Worm (Caenorhabditis elegans) whole organism, young adult: ENCODE measurements around the gene far-5.

ENCODE experiments used
- B0019.2 ChIP-seq: fragments of 200-800 bp; sonication (Bioruptor generic); conservative IDR thresholded peaks from 2 replicates; pipeline ENCODE4 v1.3.6; 2022; ENCODE audit warnings: missing genetic modification reagents, missing genetic modification characterization, missing compliant biosample characterization
- B0261.1 ChIP-seq: sonication (generic microtip); optimal IDR thresholded peaks from 2 replicates; lab custom pipeline; 2016; ENCODE audit warnings: mild to moderate bottlenecking, missing genetic modification characterization, moderate library complexity, missing compliant biosample characterization
- F22D6.2 ChIP-seq: sonication (generic microtip); optimal IDR thresholded peaks from 2 replicates; lab custom pipeline; 2016; ENCODE audit warnings: mild to moderate bottlenecking, missing genetic modification characterization, missing compliant biosample characterization
- F33H1.4 ChIP-seq: fragments of 200-800 bp; sonication (Bioruptor generic); IDR thresholded peaks from 2 replicates; pipeline ENCODE4 v1.3.6; 2022; ENCODE audit warnings: missing genetic modification reagents, missing genetic modification characterization, missing compliant biosample characterization
- F57A8.1 ChIP-seq: fragments of 200-800 bp; sonication (Bioruptor generic); optimal IDR thresholded peaks from 2 replicates; lab custom pipeline; 2018; ENCODE audit warnings: mild to moderate bottlenecking, missing genetic modification characterization, moderate library complexity, missing compliant biosample characterization
- F57C9.4 ChIP-seq: sonication (generic microtip); optimal IDR thresholded peaks from 2 replicates; lab custom pipeline; 2017; ENCODE audit warnings: mild to moderate bottlenecking, missing genetic modification characterization, missing compliant biosample characterization
- T26A5.8 ChIP-seq: sonication (generic microtip); optimal IDR thresholded peaks from 2 replicates; lab custom pipeline; 2016; ENCODE audit warnings: missing genetic modification characterization, missing compliant biosample characterization
- Y56A3A.18 ChIP-seq: fragments of 200-800 bp; sonication (Bioruptor generic); IDR thresholded peaks from 2 replicates; pipeline ENCODE4 v1.3.6; 2022; ENCODE audit warnings: missing genetic modification reagents, missing genetic modification characterization, missing compliant biosample characterization
- atf-7 ChIP-seq: sonication (generic microtip); optimal IDR thresholded peaks from 2 replicates; lab custom pipeline; 2017; ENCODE audit warnings: mild to moderate bottlenecking, missing genetic modification characterization, missing compliant biosample characterization
- athp-1 ChIP-seq: sonication (generic microtip); optimal IDR thresholded peaks from 2 replicates; lab custom pipeline; 2017; ENCODE audit warnings: mild to moderate bottlenecking, missing genetic modification characterization, missing compliant biosample characterization
- ceh-79 ChIP-seq: sonication (generic microtip); optimal IDR thresholded peaks from 2 replicates; lab custom pipeline; 2017; ENCODE audit warnings: mild to moderate bottlenecking, missing genetic modification characterization, missing compliant biosample characterization
- die-1 ChIP-seq: sonication (generic microtip); optimal IDR thresholded peaks from 2 replicates; lab custom pipeline; 2016; ENCODE audit warnings: missing genotype, mild to moderate bottlenecking, missing genetic modification characterization, missing compliant biosample characterization
- dox-1 ChIP-seq: fragments of 200-800 bp; sonication (Bioruptor generic); IDR thresholded peaks from 2 replicates; pipeline ENCODE4 v1.3.6; 2022; ENCODE audit warnings: missing genetic modification reagents, missing genetic modification characterization, missing compliant biosample characterization
- dpl-1 ChIP-seq: fragments of 150-350 bp; optimal IDR thresholded peaks from 2 replicates; lab custom pipeline; 2014; ENCODE audit warnings: missing biosample characterization, missing genetic modification reagents, missing genetic modification characterization
- efl-1 ChIP-seq: fragments of 150-350 bp; optimal IDR thresholded peaks from 2 replicates; lab custom pipeline; 2014; ENCODE audit warnings: missing biosample characterization, missing genetic modification reagents, missing genetic modification characterization
- egl-44 ChIP-seq: fragments of 200-800 bp; sonication (Bioruptor generic); IDR thresholded peaks from 2 replicates; pipeline ENCODE4 v1.3.6; 2022; ENCODE audit warnings: missing genetic modification reagents, missing genetic modification characterization, missing compliant biosample characterization
- fkh-3 ChIP-seq: sonication (generic microtip); optimal IDR thresholded peaks from 2 replicates; lab custom pipeline; 2016; ENCODE audit warnings: mild to moderate bottlenecking, missing genetic modification characterization, missing compliant biosample characterization
- gei-17 ChIP-seq: fragments of 200-800 bp; sonication (Bioruptor generic); optimal IDR thresholded peaks from 2 replicates; lab custom pipeline; 2018; ENCODE audit warnings: mild to moderate bottlenecking, missing genetic modification characterization, missing compliant biosample characterization
- him-1 ChIP-seq: sonication (generic microtip); optimal IDR thresholded peaks from 2 replicates; lab custom pipeline; 2016; ENCODE audit warnings: missing genotype, missing genetic modification reagents, missing genetic modification characterization, missing compliant biosample characterization
- hlh-12 ChIP-seq: sonication (generic microtip); optimal IDR thresholded peaks from 2 replicates; lab custom pipeline; 2016; ENCODE audit warnings: missing genetic modification characterization, missing compliant biosample characterization
- hlh-26 ChIP-seq: fragments of 200-800 bp; sonication (Bioruptor generic); conservative IDR thresholded peaks from 2 replicates; pipeline ENCODE4 v1.3.6; 2022; ENCODE audit warnings: missing genetic modification reagents, missing genetic modification characterization, missing compliant biosample characterization
- hmg-1.2 ChIP-seq: fragments of 200-800 bp; sonication (Bioruptor generic); IDR thresholded peaks from 2 replicates; pipeline ENCODE4 v1.3.6; 2022; ENCODE audit warnings: missing genetic modification reagents, missing genetic modification characterization, missing compliant biosample characterization
- hsf-1 ChIP-seq: fragments of 200-800 bp; sonication (Bioruptor generic); IDR thresholded peaks from 2 replicates; pipeline ENCODE4 v1.3.6; 2022; ENCODE audit warnings: missing genetic modification reagents, missing genetic modification characterization, missing compliant biosample characterization
- lin-35 ChIP-seq, 3 experiments: fragments of 150-350 bp in 2 of 3; sonication (generic microtip) in 1 of 3; optimal IDR thresholded peaks; 2 replicates each; lab custom pipeline; 2014 to 2018; ENCODE audit warnings: missing biosample characterization in 3 of 3, missing genetic modification characterization in 3 of 3, missing genetic modification reagents in 3 of 3
- mcd-1 ChIP-seq: fragments of 200-800 bp; sonication (Bioruptor generic); IDR thresholded peaks from 2 replicates; pipeline ENCODE4 v1.3.6; 2022; ENCODE audit warnings: missing genetic modification reagents, missing genetic modification characterization, missing compliant biosample characterization
- nfya-1 ChIP-seq: sonication (generic microtip); optimal IDR thresholded peaks from 2 replicates; lab custom pipeline; 2017; ENCODE audit warnings: antibody characterized with exemption, missing compliant biosample characterization, missing genetic modification characterization, borderline replicate concordance; ENCODE audit not compliant: insufficient read depth
- nfya-2 ChIP-seq: fragments of 200-800 bp; sonication (Bioruptor generic); IDR thresholded peaks from 2 replicates; pipeline ENCODE4 v1.3.6; 2022; ENCODE audit warnings: missing genetic modification reagents, missing genetic modification characterization, missing compliant biosample characterization
- nhr-90 ChIP-seq: sonication (generic microtip); optimal IDR thresholded peaks from 2 replicates; lab custom pipeline; 2016; ENCODE audit warnings: missing genotype, mild to moderate bottlenecking, missing genetic modification characterization, missing compliant biosample characterization
- pbrm-1 ChIP-seq: fragments of 200-800 bp; sonication (Bioruptor generic); IDR thresholded peaks from 2 replicates; pipeline ENCODE4 v1.3.6; 2022; ENCODE audit warnings: missing genetic modification reagents, missing genetic modification characterization, missing compliant biosample characterization
- rcor-1 ChIP-seq: fragments of 200-800 bp; sonication (Bioruptor generic); IDR thresholded peaks from 2 replicates; pipeline ENCODE4 v1.3.6; 2022; ENCODE audit warnings: missing genetic modification reagents, missing genetic modification characterization, missing compliant biosample characterization
- rpc-1 ChIP-seq, 2 experiments: fragments of 150-350 bp in 1 of 2; sonication (generic microtip) in 1 of 2; optimal IDR thresholded peaks; 2 replicates each; lab custom pipeline; 2014 to 2018; ENCODE audit warnings: missing biosample characterization in 1 of 2, missing genetic modification characterization in 1 of 2, missing genetic modification reagents in 1 of 2, missing genotype in 1 of 2
- sdz-38 ChIP-seq: sonication (generic microtip); optimal IDR thresholded peaks from 2 replicates; lab custom pipeline; 2016; ENCODE audit warnings: missing genotype, missing genetic modification characterization, missing compliant biosample characterization
- sea-2 ChIP-seq: fragments of 200-800 bp; sonication (Bioruptor generic); IDR thresholded peaks from 2 replicates; pipeline ENCODE4 v1.3.6; 2022; ENCODE audit warnings: missing genetic modification characterization, missing compliant biosample characterization
- somi-1 ChIP-seq: fragments of 200-800 bp; sonication (Bioruptor generic); optimal IDR thresholded peaks from 2 replicates; lab custom pipeline; 2018; ENCODE audit warnings: mild to moderate bottlenecking, missing genetic modification characterization, missing compliant biosample characterization
- tbp1 ChIP-seq: fragments of 200-800 bp; sonication (Bioruptor generic); optimal IDR thresholded peaks from 2 replicates; lab custom pipeline; 2018; ENCODE audit warnings: mild to moderate bottlenecking, missing genetic modification characterization, missing compliant biosample characterization
- unc-130 ChIP-seq: sonication (generic microtip); optimal IDR thresholded peaks from 2 replicates; lab custom pipeline; 2016; ENCODE audit warnings: missing genetic modification reagents, missing genetic modification characterization, missing compliant biosample characterization
- ztf-18 ChIP-seq: sonication (generic microtip); optimal IDR thresholded peaks from 2 replicates; lab custom pipeline; 2016; ENCODE audit warnings: missing genotype, mild to moderate bottlenecking, missing genetic modification characterization, missing compliant biosample characterization
- ztf-22 ChIP-seq: fragments of 200-800 bp; sonication (Bioruptor generic); optimal IDR thresholded peaks from 2 replicates; lab custom pipeline; 2018; ENCODE audit warnings: mild to moderate bottlenecking, missing genetic modification characterization, moderate library complexity, missing compliant biosample characterization

far-5 gene

DNA sequence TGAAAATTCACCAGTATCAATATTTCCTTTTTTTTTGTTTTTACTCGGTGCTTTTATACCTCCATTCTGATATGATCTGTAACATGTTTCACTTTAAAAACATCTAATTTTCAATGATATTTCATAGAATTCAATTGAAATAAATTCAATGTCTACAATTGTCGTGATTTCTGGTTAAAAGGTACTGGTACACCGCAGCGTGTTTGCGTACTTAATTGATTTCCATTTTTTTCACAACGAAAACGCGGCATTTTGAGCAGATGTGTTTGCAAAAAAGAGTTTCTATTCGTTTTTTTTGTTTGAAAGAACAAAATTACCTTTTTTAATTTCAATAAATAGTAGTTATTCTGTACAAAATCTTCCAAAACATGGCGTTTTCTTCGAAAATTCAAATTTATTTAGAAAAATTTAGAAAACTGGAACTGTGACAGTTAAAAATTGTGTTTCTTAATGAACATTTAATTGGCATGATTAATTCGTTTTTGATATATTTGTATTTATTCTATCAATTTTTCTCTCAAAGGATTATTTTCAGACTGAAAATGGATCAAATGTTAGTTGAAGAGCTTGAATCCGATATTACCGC is 24.7 kb upstream of the far-5 start, which contains the start of gene pnn-1:
Gene pnn-1 (plus strand): TSS at position 536 of the 586 bp plus-strand sequence.
- TF ChIP-seq lin-35 (GFP tag; optimal IDR thresholded peaks at IDR 0.05; lab: Kevin White, UChicago) (peak in 1 of 3 experiments; percentile 63), hlh-26 (GFP tag; lab: Robert Waterston, UW) (no peak), dox-1 (GFP tag; lab: Robert Waterston, UW) (no peak), sea-2 (no peak), somi-1 (GFP tag; lab: Kevin White, UChicago) (no peak), hmg-1.2 (GFP tag; lab: Robert Waterston, UW) (peak; percentile 26; the same call in 1 of the 2 replicates), ztf-22 (no peak), F22D6.2 (tag; lab: Kevin White, UChicago) (no peak), dpl-1 (GFP tag; lab: Kevin White, UChicago) (peak; percentile 6), ceh-79 (no peak), nhr-90 (tag; lab: Kevin White, UChicago) (no peak), die-1 (tag; lab: Kevin White, UChicago) (no peak), pbrm-1 (GFP tag; lab: Robert Waterston, UW) (no peak), efl-1 (GFP tag; lab: Kevin White, UChicago) (peak; percentile 32), F57C9.4 (tag; lab: Kevin White, UChicago) (no peak), sdz-38 (tag; lab: Kevin White, UChicago) (no peak), mcd-1 (GFP tag; lab: Robert Waterston, UW) (peak; percentile 42; the same call in 1 of the 2 replicates), T26A5.8 (no peak), unc-130 (GFP tag; lab: Kevin White, UChicago) (no peak), gei-17 (no peak)

DNA sequence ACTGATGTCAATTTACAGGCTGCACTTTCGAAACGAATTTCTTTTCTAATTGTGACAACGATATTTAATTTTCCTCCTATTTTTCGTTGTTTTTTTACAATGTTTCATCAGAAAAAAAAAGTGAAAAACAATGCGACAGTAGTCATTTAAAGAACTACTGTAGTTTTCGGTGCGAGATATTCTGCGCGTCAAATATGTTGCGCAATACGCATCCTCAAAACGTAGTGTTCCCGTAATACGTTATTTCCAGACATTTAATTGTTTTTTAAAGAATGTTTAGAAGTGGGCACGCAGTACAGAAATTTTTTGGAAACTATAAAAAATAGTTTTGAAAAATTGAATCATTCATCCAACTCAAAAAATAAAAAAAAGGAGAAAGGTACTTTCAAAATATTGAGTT is 21.3 kb upstream of the far-5 start:
- TF ChIP-seq egl-44 (GFP tag; lab: Robert Waterston, UW) (no peak), lin-35 (GFP tag; optimal IDR thresholded peaks at IDR 0.05; lab: Kevin White, UChicago) (no peak), athp-1 (no peak), hlh-12 (tag; lab: Kevin White, UChicago) (no peak), nfya-2 (GFP tag; lab: Robert Waterston, UW) (no peak), fkh-3 (tag; lab: Kevin White, UChicago) (no peak), B0019.2 (no peak), Y56A3A.18 (GFP tag; lab: Robert Waterston, UW) (no peak), hsf-1 (GFP tag; lab: Robert Waterston, UW) (no peak), F57A8.1 (GFP tag; lab: Kevin White, UChicago) (no peak), B0261.1 (tag; lab: Kevin White, UChicago) (no peak), rcor-1 (GFP tag; lab: Robert Waterston, UW) (no peak), atf-7 (tag; lab: Kevin White, UChicago) (no peak), nfya-1 (tag; lab: Kevin White, UChicago) (no peak), him-1 (tag; lab: Kevin White, UChicago) (no peak), rpc-1 (optimal IDR thresholded peaks at IDR 0.05; lab: Kevin White, UChicago) (no peak), rpc-1 (tag; optimal IDR thresholded peaks at IDR 0.05; lab: Kevin White, UChicago) (no peak), tbp1 (GFP tag; lab: Kevin White, UChicago) (no peak), hlh-26 (GFP tag; lab: Robert Waterston, UW) (no peak), F33H1.4 (no peak), ztf-18 (no peak)
- TF ChIP-seq, all 124 proteins: peak for 0
